Worm (Caenorhabditis elegans): ENCODE data around the gene R107.9.

R107.9 gene

DNA sequence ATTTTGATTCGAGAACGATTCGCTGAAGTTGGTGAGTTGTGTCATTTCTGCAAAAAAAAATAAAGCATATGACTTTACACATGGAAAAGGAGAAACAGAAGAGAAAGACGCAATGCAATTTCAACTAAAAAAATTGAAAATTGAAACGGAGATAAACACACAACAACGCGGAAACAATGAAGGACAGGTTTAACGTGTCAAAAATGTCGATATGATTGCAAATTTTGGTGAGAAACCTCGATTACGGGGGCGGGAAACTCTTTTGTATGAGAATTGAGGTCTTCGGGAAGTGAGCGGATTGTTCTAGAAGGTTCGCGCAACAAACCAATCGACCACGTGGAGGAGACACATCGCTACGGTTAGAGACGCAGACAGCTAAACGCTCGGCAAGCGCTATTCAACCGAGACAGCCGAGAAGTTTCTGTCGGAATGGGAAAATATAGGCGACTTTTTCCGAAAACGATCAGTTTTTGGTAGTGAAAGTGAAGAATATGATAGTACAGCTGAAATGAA is 16.0 kb downstream of the R107.9 start, which contains the start of gene R107.5 (continued):
- no peak for TF ChIP-seq F23B12.7 (tag; optimal IDR thresholded peaks at IDR 0.05; ENCODE audit: insufficient read depth)
- TF ChIP-seq hsf-1 (GFP tag; IDR thresholded peaks at IDR 0.05), result peak; percentile 100
- no peak for TF ChIP-seq ztf-25 (GFP tag; IDR thresholded peaks at IDR 0.05)
- TF ChIP-seq D2030.7 (GFP tag; IDR thresholded peaks at IDR 0.05), result peak; percentile 51
- no peak for TF ChIP-seq sptf-2 (GFP tag; optimal IDR thresholded peaks at IDR 0.05)
- peak; percentile 97 for TF ChIP-seq somi-1 (GFP tag; optimal IDR thresholded peaks at IDR 0.05)
- peak; percentile 97 for TF ChIP-seq rpc-1 (optimal IDR thresholded peaks at IDR 0.05)
- TF ChIP-seq rpc-1 (tag; optimal IDR thresholded peaks at IDR 0.05), result no peak
- peak; percentile 91 for TF ChIP-seq egl-18 (GFP tag; IDR thresholded peaks at IDR 0.05)
- peak; percentile 87; the same call in 1 of the 2 replicates for TF ChIP-seq aptf-3 (GFP tag; IDR thresholded peaks at IDR 0.05)
- peak; percentile 89 for TF ChIP-seq mcd-1 (GFP tag; IDR thresholded peaks at IDR 0.05)
- peak; percentile 84 for TF ChIP-seq egl-44 (GFP tag; IDR thresholded peaks at IDR 0.05)
- 0 out of 2 replicates have a peak, but pooled peaks have one; percentile 21 for TF ChIP-seq Y79H2A.3 (GFP tag; conservative IDR thresholded peaks at IDR 0.05)
- peak; percentile 87 for TF ChIP-seq cebp-2 (GFP tag; IDR thresholded peaks at IDR 0.05)
- TF ChIP-seq cebp-1 (GFP tag; IDR thresholded peaks at IDR 0.05), result peak; percentile 70; the same call in 1 of the 2 replicates
- TF ChIP-seq cebp-1 (tag; optimal IDR thresholded peaks at IDR 0.05), result peak; percentile 89
- 0 out of 2 replicates have a peak, but pooled peaks have one; percentile 22 for TF ChIP-seq lag-1 (GFP tag; IDR thresholded peaks at IDR 0.05)
- peak; percentile 96 for TF ChIP-seq ztf-3 (GFP tag; optimal IDR thresholded peaks at IDR 0.05)
- no peak for TF ChIP-seq hlh-12 (tag; optimal IDR thresholded peaks at IDR 0.05)
- peak; percentile 82 for TF ChIP-seq F10E7.11 (tag; optimal IDR thresholded peaks at IDR 0.05)
- TF ChIP-seq Y56A3A.18 (GFP tag; IDR thresholded peaks at IDR 0.05), result peak; percentile 86
- peak; percentile 96 for TF ChIP-seq Y67H2A.10 (GFP tag; conservative IDR thresholded peaks at IDR 0.05)
- peak; percentile 86 for TF ChIP-seq F57C9.4 (tag; optimal IDR thresholded peaks at IDR 0.05)
- TF ChIP-seq B0019.2 (GFP tag; conservative IDR thresholded peaks at IDR 0.05), result peak; percentile 46; the same call in 1 of the 2 replicates
- TF ChIP-seq hrde-1 (tag; optimal IDR thresholded peaks at IDR 0.05; ENCODE audit: borderline replicate concordance), result no peak
- peak; percentile 80 for TF ChIP-seq attf-5 (GFP tag; optimal IDR thresholded peaks at IDR 0.05)
- 0 out of 2 replicates have a peak, but pooled peaks have one; percentile 60 for TF ChIP-seq ztf-6 (GFP tag; IDR thresholded peaks at IDR 0.05)
- TF ChIP-seq egrh-3 (GFP tag; IDR thresholded peaks at IDR 0.05), result peak; percentile 55; the same call in 1 of the 2 replicates
- peak; percentile 88 for TF ChIP-seq F22D6.2 (tag; optimal IDR thresholded peaks at IDR 0.05)
- peak; percentile 94 for TF ChIP-seq B0336.3 (GFP tag; IDR thresholded peaks at IDR 0.05)
- no peak for TF ChIP-seq ccch-3 (GFP tag; optimal IDR thresholded peaks at IDR 0.05)
- peak; percentile 34 for TF ChIP-seq tbx-9 (tag; optimal IDR thresholded peaks at IDR 0.05; ENCODE audit: borderline replicate concordance)
- TF ChIP-seq ceh-91 (GFP tag; IDR thresholded peaks at IDR 0.05), result no peak
- TF ChIP-seq ama-1 (optimal IDR thresholded peaks at IDR 0.05), result peak; percentile 86
- no peak for TF ChIP-seq ama-1 (GFP tag; optimal IDR thresholded peaks at IDR 0.05)
- TF ChIP-seq zim-3 (tag; optimal IDR thresholded peaks at IDR 0.05), result peak; percentile 94
- peak; percentile 70; the same call in 1 of the 2 replicates for TF ChIP-seq lin-26 (GFP tag; IDR thresholded peaks at IDR 0.05)
- peak; percentile 81 for TF ChIP-seq B0035.1 (tag; optimal IDR thresholded peaks at IDR 0.05)
- peak; percentile 92 for TF ChIP-seq gei-17 (GFP tag; optimal IDR thresholded peaks at IDR 0.05)
- TF ChIP-seq F57A8.1 (GFP tag; optimal IDR thresholded peaks at IDR 0.05), result no peak
- peak; percentile 55 for TF ChIP-seq ets-4 (GFP tag; optimal IDR thresholded peaks at IDR 0.05)
- no peak for TF ChIP-seq lsy-27 (tag; optimal IDR thresholded peaks at IDR 0.05; ENCODE audit: borderline replicate concordance, insufficient read depth)
- peak; percentile 36 for TF ChIP-seq fkh-3 (tag; optimal IDR thresholded peaks at IDR 0.05)
- TF ChIP-seq madf-3 (GFP tag; IDR thresholded peaks at IDR 0.05), result peak; percentile 82
- TF ChIP-seq madf-6 (GFP tag; IDR thresholded peaks at IDR 0.05), result peak; percentile 79
- TF ChIP-seq zfh-2 (GFP tag; conservative IDR thresholded peaks at IDR 0.05), result peak; percentile 93
- peak; percentile 95 for TF ChIP-seq ceh-27 (GFP tag; optimal IDR thresholded peaks at IDR 0.05)
- TF ChIP-seq nhr-120 (GFP tag; IDR thresholded peaks at IDR 0.05), result 0 out of 2 replicates have a peak, but pooled peaks have one; percentile 68
- peak; percentile 76 for TF ChIP-seq madf-10 (tag; optimal IDR thresholded peaks at IDR 0.05)
